Worm (Caenorhabditis elegans): ENCODE measurements around the gene gfat-1.

gfat-1 gene

DNA sequence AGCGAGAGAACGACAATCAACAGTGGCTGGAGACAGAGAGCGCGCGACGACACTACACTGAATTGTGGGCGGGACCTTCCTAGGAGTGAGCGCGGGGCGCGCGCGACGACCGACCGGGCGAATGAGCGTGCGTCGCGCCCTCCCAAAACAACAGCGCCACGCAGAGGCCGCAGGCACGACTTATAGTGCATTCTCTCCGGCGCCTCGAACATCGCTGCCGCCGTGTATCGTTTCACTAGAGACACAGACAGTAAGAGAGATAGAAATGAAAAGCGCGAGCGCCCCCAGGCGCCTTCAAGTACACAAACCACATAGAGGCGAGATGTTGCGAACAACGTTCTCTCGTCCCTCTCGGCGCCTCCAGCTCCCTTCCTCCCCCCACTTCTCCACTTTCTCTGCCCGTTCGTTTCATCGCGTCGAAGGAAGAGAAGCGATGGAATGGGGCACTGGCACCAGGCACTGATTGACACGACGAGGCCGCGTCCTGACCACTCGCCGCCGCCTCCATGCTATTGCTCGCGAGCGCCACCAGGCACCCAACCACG is 24.7 kb upstream of the gfat-1 start (continued):
- TF ChIP-seq B0261.1 (tag; optimal IDR thresholded peaks at IDR 0.05) (no peak), F10E7.11 (tag; optimal IDR thresholded peaks at IDR 0.05) (no peak), K12H6.12 (tag; optimal IDR thresholded peaks at IDR 0.05) (peak; percentile 91), snpc-4 (GFP tag; optimal IDR thresholded peaks at IDR 0.05) (no peak), snpc-4 (tag; optimal IDR thresholded peaks at IDR 0.05) (peak in 3 of 4 experiments; percentile 28 to 67 (median 58)), nhr-179 (tag; optimal IDR thresholded peaks at IDR 0.05) (no peak), mel-28 (tag; optimal IDR thresholded peaks at IDR 0.05; ENCODE audit: borderline replicate concordance) (no peak), F33H1.4 (GFP tag; IDR thresholded peaks at IDR 0.05) (no peak), nfya-2 (GFP tag; IDR thresholded peaks at IDR 0.05) (no peak), lin-40 (tag; optimal IDR thresholded peaks at IDR 0.05) (peak; percentile 86), ztf-26 (tag; optimal IDR thresholded peaks at IDR 0.05) (peak; percentile 88), hmg-1.2 (GFP tag; IDR thresholded peaks at IDR 0.05) (peak; percentile 85), F57C9.4 (tag; optimal IDR thresholded peaks at IDR 0.05) (no peak), F39B2.1 (GFP tag; IDR thresholded peaks at IDR 0.05) (no peak), Y67H2A.10 (GFP tag; conservative IDR thresholded peaks at IDR 0.05) (no peak), sptf-2 (GFP tag; optimal IDR thresholded peaks at IDR 0.05) (no peak), mes-4 (tag; optimal IDR thresholded peaks at IDR 0.05) (no peak), snpc-3.4 (tag; optimal IDR thresholded peaks at IDR 0.05) (no peak), T07F8.4 (tag; optimal IDR thresholded peaks at IDR 0.05) (peak; percentile 24), somi-1 (GFP tag; optimal IDR thresholded peaks at IDR 0.05) (peak; percentile 77), cebp-2 (GFP tag; IDR thresholded peaks at IDR 0.05) (no peak), lin-26 (GFP tag; IDR thresholded peaks at IDR 0.05) (no peak), mcd-1 (GFP tag; IDR thresholded peaks at IDR 0.05) (peak; percentile 73), ceh-100 (GFP tag; IDR thresholded peaks at IDR 0.05) (no peak; the same call in 1 of the 2 replicates), K11D2.4 (GFP tag; IDR thresholded peaks at IDR 0.05) (peak; percentile 87), ztf-3 (GFP tag; optimal IDR thresholded peaks at IDR 0.05) (no peak), gei-17 (GFP tag; optimal IDR thresholded peaks at IDR 0.05) (peak; percentile 61), B0035.1 (tag; optimal IDR thresholded peaks at IDR 0.05) (peak; percentile 76), ekl-4 (GFP tag; IDR thresholded peaks at IDR 0.05) (peak; percentile 49; the same call in 1 of the 2 replicates), B0019.2 (GFP tag; conservative IDR thresholded peaks at IDR 0.05) (no peak), F22D6.2 (tag; optimal IDR thresholded peaks at IDR 0.05) (peak; percentile 43), tbx-9 (tag; optimal IDR thresholded peaks at IDR 0.05; ENCODE audit: borderline replicate concordance) (no peak), ceh-58 (GFP tag; IDR thresholded peaks at IDR 0.05) (no peak), Y95B8A.8 (GFP tag; IDR thresholded peaks at IDR 0.05) (no peak), zim-3 (tag; optimal IDR thresholded peaks at IDR 0.05) (no peak), let-526 (GFP tag; IDR thresholded peaks at IDR 0.05) (no peak), attf-3 (GFP tag; conservative IDR thresholded peaks at IDR 0.05) (no peak), F52B5.7 (tag; optimal IDR thresholded peaks at IDR 0.05) (peak; percentile 31), nhr-80 (tag; optimal IDR thresholded peaks at IDR 0.05) (peak; percentile 100), unc-130 (GFP tag; optimal IDR thresholded peaks at IDR 0.05) (no peak), cebp-1 (GFP tag; IDR thresholded peaks at IDR 0.05) (peak; percentile 71), cebp-1 (tag; optimal IDR thresholded peaks at IDR 0.05) (peak; percentile 89), hrde-1 (tag; optimal IDR thresholded peaks at IDR 0.05; ENCODE audit: borderline replicate concordance) (no peak), him-1 (tag; optimal IDR thresholded peaks at IDR 0.05) (no peak), ztf-6 (GFP tag; IDR thresholded peaks at IDR 0.05) (no peak), tlf-1 (GFP tag; optimal IDR thresholded peaks at IDR 0.05) (no peak), unc-62 (GFP tag; optimal IDR thresholded peaks at IDR 0.05) (no peak), nfya-1 (tag; optimal IDR thresholded peaks at IDR 0.05; ENCODE audit: borderline replicate concordance, insufficient read depth) (no peak), ztf-28 (GFP tag; IDR thresholded peaks at IDR 0.05) (no peak)

All from whole organism, young adult.